Worm (Caenorhabditis elegans) whole organism, L1 larva: ENCODE results near the gene R05G6.9.

Experiments used
- C04F5.9 ChIP-seq: sonication (generic microtip); optimal IDR thresholded peaks from 2 replicates; lab custom pipeline; 2016; ENCODE audit warnings: missing genetic modification characterization, missing compliant biosample characterization
- F16B12.6 ChIP-seq: fragments of 150-350 bp; optimal IDR thresholded peaks from 2 replicates; lab custom pipeline; 2014; ENCODE audit warnings: missing biosample characterization, missing genetic modification characterization
- aha-1 ChIP-seq: fragments of 150-350 bp; optimal IDR thresholded peaks from 2 replicates; lab custom pipeline; 2014; ENCODE audit warnings: missing biosample characterization, missing genetic modification characterization
- aly-2 ChIP-seq: fragments of 150-350 bp; optimal IDR thresholded peaks from 2 replicates; lab custom pipeline; 2014; ENCODE audit warnings: missing biosample characterization, missing genetic modification characterization
- ama-1 ChIP-seq: fragments of 150-350 bp; optimal IDR thresholded peaks from 2 replicates; lab custom pipeline; 2014
- blmp-1 ChIP-seq: fragments of 150-350 bp; optimal IDR thresholded peaks from 2 replicates; lab custom pipeline; 2014; ENCODE audit warnings: missing biosample characterization, missing genetic modification characterization
- ceh-90 ChIP-seq: sonication (generic microtip); optimal IDR thresholded peaks from 2 replicates; lab custom pipeline; 2016; ENCODE audit warnings: missing genetic modification characterization, missing compliant biosample characterization
- ces-1 ChIP-seq: fragments of 150-350 bp; optimal IDR thresholded peaks from 2 replicates; lab custom pipeline; 2014; ENCODE audit warnings: missing biosample characterization, missing genetic modification reagents, missing genetic modification characterization
- dsc-1 ChIP-seq: sonication (generic microtip); optimal IDR thresholded peaks from 2 replicates; lab custom pipeline; 2016; ENCODE audit warnings: mild to moderate bottlenecking, missing genetic modification characterization, missing compliant biosample characterization
- efl-1 ChIP-seq, 4 experiments: fragments of 150-350 bp; optimal IDR thresholded peaks in 3 of 4; peaks in 1 of 4; 1 replicate in 1 of 4; 2 replicates in 3 of 4; lab custom pipeline; 2014; ENCODE audit warnings: missing biosample characterization in 2 of 4, missing genetic modification characterization in 2 of 4, missing genetic modification reagents in 2 of 4
- efl-3 ChIP-seq: fragments of 200-800 bp; sonication (Bioruptor generic); optimal IDR thresholded peaks from 2 replicates; lab custom pipeline; 2018; ENCODE audit warnings: mild to moderate bottlenecking, missing genetic modification characterization, missing compliant biosample characterization
- egl-13 ChIP-seq: sonication (generic microtip); optimal IDR thresholded peaks from 2 replicates; lab custom pipeline; 2016; ENCODE audit warnings: missing genotype, missing genetic modification reagents, missing genetic modification characterization, missing compliant biosample characterization
- elt-2 ChIP-seq: sonication (generic microtip); optimal IDR thresholded peaks from 2 replicates; lab custom pipeline; 2016; ENCODE audit warnings: missing genetic modification characterization, mild to moderate bottlenecking, inconsistent platforms, missing compliant biosample characterization, missing genetic modification reagents
- fkh-8 ChIP-seq: sonication (generic microtip); optimal IDR thresholded peaks from 2 replicates; lab custom pipeline; 2016; ENCODE audit warnings: mild to moderate bottlenecking, missing genetic modification characterization, missing compliant biosample characterization
- fos-1 ChIP-seq: fragments of 150-350 bp; optimal IDR thresholded peaks from 2 replicates; lab custom pipeline; 2014; ENCODE audit warnings: missing biosample characterization, missing genetic modification characterization
- grh-1 ChIP-seq: fragments of 200-800 bp; sonication (Bioruptor generic); IDR thresholded peaks from 2 replicates; pipeline ENCODE4 v1.3.6; 2022; ENCODE audit warnings: missing genetic modification reagents, missing genetic modification characterization, missing compliant biosample characterization
- hpl-2 ChIP-seq: fragments of 150-350 bp; optimal IDR thresholded peaks from 2 replicates; lab custom pipeline; 2014; ENCODE audit warnings: missing biosample characterization, missing genetic modification reagents, missing genetic modification characterization
- lin-13 ChIP-seq: fragments of 150-350 bp; optimal IDR thresholded peaks from 2 replicates; lab custom pipeline; 2014; ENCODE audit warnings: missing biosample characterization, missing genetic modification reagents, missing genetic modification characterization
- lin-35 ChIP-seq, 2 experiments: fragments of 150-350 bp; optimal IDR thresholded peaks; 2 replicates each; lab custom pipeline; 2014; ENCODE audit warnings: missing biosample characterization in 2 of 2, missing genetic modification characterization in 2 of 2, missing genetic modification reagents in 2 of 2
- lsy-2 ChIP-seq, 2 experiments: fragments of 150-350 bp; optimal IDR thresholded peaks; 2 replicates each; lab custom pipeline; 2014; ENCODE audit warnings: missing biosample characterization in 2 of 2, missing genetic modification characterization in 2 of 2
- mab-9 ChIP-seq: fragments of 200-800 bp; sonication (Bioruptor generic); IDR thresholded peaks from 2 replicates; pipeline ENCODE4 v1.3.6; 2022; ENCODE audit warnings: missing genetic modification reagents, missing genetic modification characterization, missing compliant biosample characterization
- mef-2 ChIP-seq: fragments of 150-350 bp; optimal IDR thresholded peaks from 2 replicates; lab custom pipeline; 2014; ENCODE audit warnings: missing biosample characterization, missing genetic modification characterization
- mep-1 ChIP-seq: fragments of 150-350 bp; optimal IDR thresholded peaks from 2 replicates; lab custom pipeline; 2014; ENCODE audit warnings: missing biosample characterization, missing genetic modification characterization
- nhr-12 ChIP-seq: sonication (generic microtip); optimal IDR thresholded peaks from 2 replicates; lab custom pipeline; 2017; ENCODE audit warnings: missing biosample characterization, missing genetic modification characterization
- nhr-19 ChIP-seq: fragments of 200-800 bp; sonication (Bioruptor generic); conservative IDR thresholded peaks from 2 replicates; pipeline ENCODE4 v1.3.6; 2022; ENCODE audit warnings: missing genetic modification characterization, missing compliant biosample characterization
- nhr-237 ChIP-seq: fragments of 150-350 bp; optimal IDR thresholded peaks from 2 replicates; lab custom pipeline; 2014; ENCODE audit warnings: missing biosample characterization, missing genetic modification characterization
- nhr-28 ChIP-seq: fragments of 150-350 bp; optimal IDR thresholded peaks from 2 replicates; lab custom pipeline; 2014; ENCODE audit warnings: missing biosample characterization, missing genetic modification characterization
- nhr-76 ChIP-seq: sonication (generic microtip); optimal IDR thresholded peaks from 2 replicates; lab custom pipeline; 2017; ENCODE audit warnings: missing biosample characterization, missing genetic modification characterization
- nhr-85 ChIP-seq: sonication (generic microtip); peaks from one replicate; lab custom pipeline; 2016; ENCODE audit warnings: missing genetic modification characterization, inconsistent platforms, missing compliant biosample characterization
- pag-3 ChIP-seq: sonication (generic microtip); optimal IDR thresholded peaks from 2 replicates; lab custom pipeline; 2017; ENCODE audit warnings: missing genetic modification characterization, mild to moderate bottlenecking, missing compliant biosample characterization, antibody characterized with exemption, borderline replicate concordance; ENCODE audit not compliant: insufficient read depth
- pqm-1 ChIP-seq: sonication (generic microtip); optimal IDR thresholded peaks from 3 replicates; lab custom pipeline; 2017; ENCODE audit warnings: missing biosample characterization, missing genetic modification characterization
- skn-1 ChIP-seq: fragments of 150-350 bp; optimal IDR thresholded peaks from 2 replicates; lab custom pipeline; 2014; ENCODE audit warnings: missing biosample characterization, missing genetic modification characterization
- snpc-4 ChIP-seq: fragments of 150-350 bp; optimal IDR thresholded peaks from 2 replicates; lab custom pipeline; 2014; ENCODE audit warnings: missing biosample characterization, missing genetic modification characterization
- sptf-1 ChIP-seq: fragments of 150-350 bp; optimal IDR thresholded peaks from 2 replicates; lab custom pipeline; 2014; ENCODE audit warnings: missing biosample characterization, missing genetic modification characterization
- swsn-7 ChIP-seq: sonication (generic microtip); optimal IDR thresholded peaks from 2 replicates; lab custom pipeline; 2016; ENCODE audit warnings: missing genetic modification characterization, missing compliant biosample characterization
- tlp-1 ChIP-seq: fragments of 150-350 bp; optimal IDR thresholded peaks from 2 replicates; lab custom pipeline; 2014; ENCODE audit warnings: missing biosample characterization, missing genetic modification characterization
- unc-30 ChIP-seq: sonication (generic microtip); optimal IDR thresholded peaks from 2 replicates; lab custom pipeline; 2017; ENCODE audit warnings: missing biosample characterization, missing genetic modification characterization
- unc-62 ChIP-seq: fragments of 150-350 bp; optimal IDR thresholded peaks from 2 replicates; lab custom pipeline; 2014; ENCODE audit warnings: missing biosample characterization, missing genetic modification reagents, missing genetic modification characterization
- unc-86 ChIP-seq: sonication (generic microtip); optimal IDR thresholded peaks from 2 replicates; lab custom pipeline; 2016; ENCODE audit warnings: missing genetic modification characterization, missing compliant biosample characterization
- unc-98 ChIP-seq: fragments of 200-800 bp; sonication (Bioruptor generic); IDR thresholded peaks from 2 replicates; pipeline ENCODE4 v1.3.6; 2022; ENCODE audit warnings: missing genetic modification characterization, missing compliant biosample characterization
- vab-15 ChIP-seq: sonication (generic microtip); optimal IDR thresholded peaks from 2 replicates; lab custom pipeline; 2017; ENCODE audit warnings: missing genotype, mild to moderate bottlenecking, missing genetic modification characterization, missing compliant biosample characterization
- zag-1 ChIP-seq: fragments of 150-350 bp; optimal IDR thresholded peaks from 2 replicates; lab custom pipeline; 2014; ENCODE audit warnings: missing biosample characterization, missing genetic modification characterization
- zip-4 ChIP-seq: fragments of 200-800 bp; sonication (Bioruptor generic); optimal IDR thresholded peaks from 2 replicates; lab custom pipeline; 2018; ENCODE audit warnings: mild to moderate bottlenecking, missing genetic modification characterization, moderate library complexity, missing compliant biosample characterization
- ztf-11 ChIP-seq, 2 experiments: sonication (generic microtip); optimal IDR thresholded peaks; 2 replicates each; lab custom pipeline; 2016 to 2017; ENCODE audit warnings: missing genetic modification characterization in 2 of 2, missing biosample characterization in 1 of 2, missing compliant biosample characterization in 1 of 2

Gene R05G6.9

ce11 chrIV:7505866-7506488, 10.1 kb downstream of the R05G6.9 start (continued):
- TF ChIP-seq ztf-11 (tag; optimal IDR thresholded peaks at IDR 0.05; lab: Kevin White, UChicago) = peak in 1 of 2 experiments; percentile 11
- TF ChIP-seq pqm-1 (tag; lab: Kevin White, UChicago) = no peak
- TF ChIP-seq sptf-1 (tag; lab: Kevin White, UChicago) = no peak
- no peak for TF ChIP-seq tlp-1 (tag; lab: Kevin White, UChicago)
- TF ChIP-seq aha-1 (tag; lab: Kevin White, UChicago) = no peak
- no peak for TF ChIP-seq zag-1
- TF ChIP-seq F16B12.6 (tag; lab: Kevin White, UChicago) = no peak
- no peak for TF ChIP-seq nhr-237 (tag; lab: Kevin White, UChicago)
- TF ChIP-seq nhr-76 (tag; lab: Kevin White, UChicago) = no peak
- TF ChIP-seq mab-9 (GFP tag; lab: Robert Waterston, UW) = no peak
- TF ChIP-seq nhr-19 (GFP tag; lab: Robert Waterston, UW) = peak; percentile 24; the same call in 1 of the 2 replicates
- TF ChIP-seq skn-1 (tag; lab: Kevin White, UChicago) = no peak
- TF ChIP-seq snpc-4 (tag; lab: Kevin White, UChicago) = no peak
- TF ChIP-seq pag-3 (tag; lab: Kevin White, UChicago) = no peak
- no peak for TF ChIP-seq ces-1 (GFP tag; lab: Kevin White, UChicago)
- no peak for TF ChIP-seq nhr-12 (tag; lab: Kevin White, UChicago)
- TF ChIP-seq unc-98 (GFP tag; lab: Robert Waterston, UW) = no peak
- no peak for TF ChIP-seq vab-15
- no peak for TF ChIP-seq hpl-2 (GFP tag; lab: Kevin White, UChicago)
- TF ChIP-seq efl-3 (GFP tag; lab: Kevin White, UChicago) = no peak
- no peak for TF ChIP-seq nhr-28 (tag; lab: Kevin White, UChicago)
- peak in 1 of 2 experiments; percentile 59 for TF ChIP-seq lin-35 (GFP tag; optimal IDR thresholded peaks at IDR 0.05; lab: Kevin White, UChicago)
- TF ChIP-seq efl-1 (optimal IDR thresholded peaks at IDR 0.05; lab: Kevin White, UChicago) = peak in 1 of 2 experiments; percentile 15
- TF ChIP-seq efl-1 (GFP tag; optimal IDR thresholded peaks at IDR 0.05 in 1 of 2; lab: Kevin White, UChicago) = peak in 1 of 2 experiments; percentile 88
- TF ChIP-seq mef-2 (tag; lab: Kevin White, UChicago) = no peak
- no peak for TF ChIP-seq egl-13 (tag; lab: Kevin White, UChicago)
- peak; percentile 84 for TF ChIP-seq nhr-85 (tag; lab: Kevin White, UChicago)
- no peak for TF ChIP-seq blmp-1
- 0 out of 2 replicates have a peak, but pooled peaks have one; percentile 28 for TF ChIP-seq grh-1
- peak; percentile 44 for TF ChIP-seq swsn-7
- TF ChIP-seq lin-13 (GFP tag; lab: Kevin White, UChicago) = no peak
- no peak for TF ChIP-seq C04F5.9 (tag; lab: Kevin White, UChicago)
- no peak for TF ChIP-seq fos-1 (tag; lab: Kevin White, UChicago)
- no peak for TF ChIP-seq mep-1 (tag; lab: Kevin White, UChicago)
- no peak for TF ChIP-seq zip-4
- TF ChIP-seq ceh-90 (tag; lab: Kevin White, UChicago) = no peak
- TF ChIP-seq fkh-8 (tag; lab: Kevin White, UChicago) = no peak
- no peak for TF ChIP-seq unc-86
- TF ChIP-seq ama-1 (lab: Kevin White, UChicago) = peak; percentile 90
- no peak for TF ChIP-seq unc-30 (tag; lab: Kevin White, UChicago)

- TF ChIP-seq nhr-19 (GFP tag; lab: Robert Waterston, UW) (no peak), aly-2 (tag; lab: Kevin White, UChicago) (no peak)
These were observed 12.7 kb downstream of the R05G6.9 start, which contains the start of gene glt-6 for ce11 chrIV:7503322-7503721. Gene glt-6 (plus strand): TSS chrIV:7503622.

- TF ChIP-seq dsc-1 (tag; lab: Kevin White, UChicago) = no peak
- no peak for TF ChIP-seq nhr-76 (tag; lab: Kevin White, UChicago)
- peak; percentile 21 for TF ChIP-seq elt-2 (tag; lab: Kevin White, UChicago)
- TF ChIP-seq unc-62 (GFP tag; lab: Kevin White, UChicago) = no peak
- no peak for TF ChIP-seq lsy-2 (tag; optimal IDR thresholded peaks at IDR 0.05; lab: Kevin White, UChicago)
These were observed 14.7 kb downstream of the R05G6.9 start, which contains the start of gene F55G1.15 for ce11 chrIV:7501337-7501736. Gene F55G1.15 (minus strand): TSS chrIV:7501437.
